Fruit fly (Drosophila melanogaster) whole organism, prepupa: ENCODE results near the gene Spag1.
A peak's percentile ranks its signal among the peaks of the same experiment; 100 is the strongest.

ENCODE experiments used
- CG11294 ChIP-seq: fragments of 200-800 bp; sonication (Bioruptor generic); IDR thresholded peaks from 2 replicates; pipeline ENCODE4 v1.3.6; 2022; ENCODE audit warnings: missing biosample characterization, missing genetic modification characterization
- CG4318 ChIP-seq: fragments of 200-800 bp; sonication (Bioruptor generic); optimal IDR thresholded peaks from 3 replicates; lab custom pipeline; 2017; ENCODE audit warnings: missing biosample characterization, mild to moderate bottlenecking, missing genetic modification characterization
- CG6163 ChIP-seq: fragments of 200-800 bp; sonication (Bioruptor generic); IDR thresholded peaks from 3 replicates; pipeline ENCODE4 v1.3.6; 2022; ENCODE audit warnings: missing biosample characterization, missing genetic modification characterization
- CG6854 ChIP-seq: fragments of 200-800 bp; sonication (Bioruptor generic); optimal IDR thresholded peaks from 2 replicates; lab custom pipeline; 2017; ENCODE audit warnings: missing biosample characterization, mild to moderate bottlenecking, missing genetic modification characterization
- CG9139 ChIP-seq: fragments of 200-800 bp; sonication (Bioruptor generic); optimal IDR thresholded peaks from 3 replicates; lab custom pipeline; 2017; ENCODE audit warnings: missing biosample characterization, mild to moderate bottlenecking, missing genetic modification characterization
- Eip75B ChIP-seq: fragments of 200-800 bp; sonication (Bioruptor generic); optimal IDR thresholded peaks from 3 replicates; lab custom pipeline; 2016; ENCODE audit warnings: missing biosample characterization, missing genetic modification characterization
- Ets21C ChIP-seq: fragments of 200-800 bp; sonication (Bioruptor generic); optimal IDR thresholded peaks from 3 replicates; lab custom pipeline; 2016; ENCODE audit warnings: missing biosample characterization, missing genetic modification characterization
- Gug ChIP-seq: fragments of 200-800 bp; sonication (Bioruptor generic); IDR thresholded peaks from 2 replicates; pipeline ENCODE4 v1.3.6; 2022; ENCODE audit warnings: missing biosample characterization, missing genetic modification characterization
- Hr39 ChIP-seq: fragments of 200-800 bp; sonication (Bioruptor generic); optimal IDR thresholded peaks from 2 replicates; lab custom pipeline; 2016; ENCODE audit warnings: missing biosample characterization, missing genetic modification characterization
- Met ChIP-seq: fragments of 200-800 bp; sonication (Bioruptor generic); optimal IDR thresholded peaks from 3 replicates; lab custom pipeline; 2016; ENCODE audit warnings: missing biosample characterization, missing genetic modification characterization
- cyc ChIP-seq: fragments of 200-800 bp; sonication (Bioruptor generic); optimal IDR thresholded peaks from 3 replicates; lab custom pipeline; 2016; ENCODE audit warnings: missing biosample characterization, missing genetic modification characterization
- dsx ChIP-seq: fragments of 200-800 bp; optimal IDR thresholded peaks from 3 replicates; lab custom pipeline; 2019; ENCODE audit warnings: missing biosample characterization, mild to moderate bottlenecking, missing genetic modification characterization, moderate library complexity; ENCODE audit not compliant: poor library complexity, severe bottlenecking
- esn ChIP-seq: fragments of 200-800 bp; sonication (Bioruptor generic); optimal IDR thresholded peaks from 2 replicates; lab custom pipeline; 2016; ENCODE audit warnings: missing biosample characterization, mild to moderate bottlenecking, missing genetic modification characterization, moderate library complexity
- ss ChIP-seq, 2 experiments: fragments of 200-800 bp; sonication (Bioruptor generic); optimal IDR thresholded peaks; 2 replicates in 1 of 2; 3 replicates in 1 of 2; lab custom pipeline; 2017 to 2018; ENCODE audit warnings: mild to moderate bottlenecking in 2 of 2, missing biosample characterization in 2 of 2, missing genetic modification characterization in 2 of 2, moderate library complexity in 1 of 2

DNA sequence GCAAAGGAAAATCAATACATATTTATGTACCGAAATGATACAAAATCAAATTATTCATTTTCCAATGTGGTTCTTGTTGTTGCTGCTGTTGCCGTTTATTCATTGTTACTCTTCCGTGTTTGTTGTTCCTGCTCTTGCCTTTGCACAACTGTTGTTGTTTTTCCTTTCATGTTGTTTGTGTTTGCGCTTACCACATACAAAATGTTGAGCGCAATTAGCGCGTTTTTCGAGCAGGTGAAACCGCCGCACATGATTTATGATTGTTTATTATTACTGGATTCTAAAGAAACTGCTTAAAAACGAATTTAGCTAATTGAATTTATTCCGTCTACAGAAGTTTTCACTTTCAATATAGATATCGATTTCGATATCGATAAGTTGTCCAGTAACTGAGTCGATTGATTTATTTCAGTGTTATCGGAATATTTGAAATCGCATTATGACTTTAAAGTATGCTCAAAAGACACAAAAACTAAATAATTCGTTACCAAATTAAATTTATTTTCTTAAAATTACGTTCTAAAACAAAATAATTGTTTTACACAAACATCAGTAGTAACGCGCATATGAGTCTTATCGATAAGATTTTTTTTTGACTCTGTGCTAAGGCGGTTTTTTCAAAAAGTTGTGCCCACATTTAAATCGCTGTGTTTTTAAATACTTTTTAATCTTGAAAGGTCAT, 17.0 kb downstream of the Spag1 start, which contains the start of gene Tsp97E:
- no peak for TF ChIP-seq CG6163 (GFP tag; lab: Robert Waterston, UW)
- TF ChIP-seq CG4318 = no peak
- peak; percentile 22 for TF ChIP-seq dsx
- no peak for TF ChIP-seq CG11294
- TF ChIP-seq Ets21C = no peak
- no peak for TF ChIP-seq ss (GFP tag; optimal IDR thresholded peaks at IDR 0.05; lab: Kevin White, UChicago)
- no peak for TF ChIP-seq CG9139 (GFP tag; lab: Kevin White, UChicago)
- no peak for TF ChIP-seq Gug (GFP tag; lab: Robert Waterston, UW)
- TF ChIP-seq CG6854 (GFP tag; lab: Kevin White, UChicago) = peak; percentile 63
- TF ChIP-seq esn (GFP tag; lab: Kevin White, UChicago) = peak; percentile 40
- TF ChIP-seq Met (GFP tag; lab: Kevin White, UChicago) = peak; percentile 14
- peak; percentile 17 for TF ChIP-seq Eip75B (GFP tag; lab: Kevin White, UChicago)
- TF ChIP-seq cyc (GFP tag; lab: Kevin White, UChicago) = no peak
- TF ChIP-seq Hr39 (GFP tag; lab: Kevin White, UChicago) = no peak
